Fruit fly (Drosophila melanogaster) whole organism, embryonic: ENCODE results near the gene grnd.
A peak's percentile ranks its signal among the peaks of the same experiment; 100 is the strongest.

Experiments used
- CG13775 ChIP-seq: fragments of 200-800 bp; sonication (Bioruptor generic); optimal IDR thresholded peaks from 3 replicates; lab custom pipeline; 2017; ENCODE audit warnings: missing biosample characterization, mild to moderate bottlenecking, missing genetic modification characterization
- CG14667 ChIP-seq: fragments of 200-800 bp; sonication (Bioruptor generic); IDR thresholded peaks from 2 replicates; pipeline ENCODE4 v1.3.6; 2022; ENCODE audit warnings: missing biosample characterization, missing genetic modification characterization
- CG15269 ChIP-seq: fragments of 200-800 bp; sonication (Bioruptor generic); optimal IDR thresholded peaks from 2 replicates; lab custom pipeline; 2018; ENCODE audit warnings: missing biosample characterization, mild to moderate bottlenecking, missing genetic modification characterization, moderate library complexity
- CG16813 ChIP-seq: fragments of 200-800 bp; sonication (Bioruptor generic); IDR thresholded peaks from 3 replicates; pipeline ENCODE4 v1.3.6; 2022; ENCODE audit warnings: missing biosample characterization, missing genetic modification characterization; ENCODE audit not compliant: partially characterized antibody
- CG17568 ChIP-seq: fragments of 200-800 bp; sonication (Bioruptor generic); optimal IDR thresholded peaks from 2 replicates; lab custom pipeline; 2018; ENCODE audit warnings: missing biosample characterization, mild to moderate bottlenecking, missing genetic modification characterization, moderate library complexity
- CG1832 ChIP-seq: fragments of 200-800 bp; sonication (Bioruptor generic); optimal IDR thresholded peaks from 2 replicates; lab custom pipeline; 2017; ENCODE audit warnings: missing biosample characterization, mild to moderate bottlenecking, missing genetic modification characterization, inconsistent platforms
- CG18599 ChIP-seq: fragments of 200-800 bp; sonication (Bioruptor generic); optimal IDR thresholded peaks from 3 replicates; lab custom pipeline; 2017; ENCODE audit warnings: missing biosample characterization, missing genetic modification characterization, mild to moderate bottlenecking, moderate library complexity, missing genetic modification reagents
- CG18764 ChIP-seq: fragments of 200-800 bp; sonication (Bioruptor generic); optimal IDR thresholded peaks from 3 replicates; lab custom pipeline; 2016; ENCODE audit warnings: missing biosample characterization, missing genetic modification characterization
- CG32772 ChIP-seq: fragments of 200-800 bp; sonication (Bioruptor generic); IDR thresholded peaks from 2 replicates; pipeline ENCODE4 v1.3.6; 2022; ENCODE audit warnings: missing biosample characterization, missing genetic modification characterization
- CG33213 ChIP-seq: fragments of 200-800 bp; sonication (Bioruptor generic); optimal IDR thresholded peaks from 3 replicates; lab custom pipeline; 2016; ENCODE audit warnings: missing biosample characterization, missing genetic modification characterization
- CG3995 ChIP-seq: fragments of 200-800 bp; sonication (Bioruptor generic); optimal IDR thresholded peaks from 3 replicates; lab custom pipeline; 2016; ENCODE audit warnings: missing biosample characterization, missing genetic modification characterization
- CG6683 ChIP-seq: fragments of 200-800 bp; sonication (Bioruptor generic); optimal IDR thresholded peaks from 2 replicates; lab custom pipeline; 2017; ENCODE audit warnings: missing biosample characterization, mild to moderate bottlenecking, missing genetic modification characterization, missing genetic modification reagents
- CG6791 ChIP-seq: fragments of 200-800 bp; sonication (Bioruptor generic); IDR thresholded peaks from 3 replicates; pipeline ENCODE4 v1.3.6; 2022; ENCODE audit warnings: missing biosample characterization, missing genetic modification characterization; ENCODE audit not compliant: partially characterized antibody
- CoRest ChIP-seq: fragments of 200-800 bp; sonication (Bioruptor generic); optimal IDR thresholded peaks from 3 replicates; lab custom pipeline; 2018; ENCODE audit warnings: missing biosample characterization, mild to moderate bottlenecking, missing genetic modification characterization, moderate library complexity
- Dfd ChIP-seq, 2 experiments: fragments of >200 bp; optimal IDR thresholded peaks; 2 replicates each; lab custom pipeline; 2017; ENCODE audit warnings: missing biosample characterization in 2 of 2, missing genetic modification characterization in 2 of 2
- Dip3 ChIP-seq: fragments of 200-800 bp; sonication (Bioruptor generic); optimal IDR thresholded peaks from 3 replicates; lab custom pipeline; 2016; ENCODE audit warnings: missing biosample characterization, missing genetic modification characterization
- Drgx ChIP-seq: fragments of 200-800 bp; sonication (Bioruptor generic); IDR thresholded peaks from 2 replicates; pipeline ENCODE4 v1.3.6; 2022; ENCODE audit warnings: missing biosample characterization, missing genetic modification characterization
- Ets65A ChIP-seq: fragments of 200-800 bp; sonication (Bioruptor generic); peaks from one replicate; lab custom pipeline; 2016; ENCODE audit warnings: missing biosample characterization, missing genetic modification characterization
- H2.0 ChIP-seq: fragments of 200-800 bp; sonication (Bioruptor generic); IDR thresholded peaks from 2 replicates; pipeline ENCODE4 v1.3.6; 2022; ENCODE audit warnings: missing biosample characterization, missing genetic modification characterization
- HmgD ChIP-seq: fragments of 200-800 bp; sonication (Bioruptor generic); optimal IDR thresholded peaks from 3 replicates; lab custom pipeline; 2016; ENCODE audit warnings: missing biosample characterization, missing genetic modification characterization
- MBD-R2 ChIP-seq: fragments of 200-800 bp; sonication (Bioruptor generic); IDR thresholded peaks from 2 replicates; pipeline ENCODE4 v1.3.6; 2022; ENCODE audit warnings: missing biosample characterization, missing genetic modification characterization
- NC2β ChIP-seq: fragments of 200-800 bp; sonication (Bioruptor generic); optimal IDR thresholded peaks from 2 replicates; lab custom pipeline; 2016; ENCODE audit warnings: missing biosample characterization, missing genetic modification characterization
- NFAT ChIP-seq: fragments of 200-800 bp; sonication (Bioruptor generic); IDR thresholded peaks from 2 replicates; pipeline ENCODE4 v1.3.6; 2022; ENCODE audit warnings: missing biosample characterization, missing genetic modification characterization
- Opbp ChIP-seq: fragments of 200-800 bp; sonication (Bioruptor generic); IDR thresholded peaks from 3 replicates; pipeline ENCODE4 v1.3.6; 2022; ENCODE audit warnings: missing biosample characterization, missing genetic modification characterization; ENCODE audit not compliant: partially characterized antibody
- PHDP ChIP-seq: fragments of 200-800 bp; sonication (Bioruptor generic); optimal IDR thresholded peaks from 3 replicates; lab custom pipeline; 2018; ENCODE audit warnings: missing biosample characterization, mild to moderate bottlenecking, missing genetic modification characterization, moderate library complexity
- Xbp1 ChIP-seq: fragments of 200-800 bp; sonication (Bioruptor generic); optimal IDR thresholded peaks from 3 replicates; lab custom pipeline; 2016; ENCODE audit warnings: missing biosample characterization, mild to moderate bottlenecking, missing genetic modification characterization
- bcd ChIP-seq: fragments of 200-800 bp; sonication (Bioruptor generic); optimal IDR thresholded peaks from 2 replicates; lab custom pipeline; 2017; ENCODE audit warnings: missing biosample characterization, mild to moderate bottlenecking, missing genetic modification characterization
- bsh ChIP-seq, 2 experiments: fragments of 200-800 bp; sonication (Bioruptor generic); optimal IDR thresholded peaks; 2 replicates each; lab custom pipeline; 2017 to 2018; ENCODE audit warnings: mild to moderate bottlenecking in 2 of 2, missing biosample characterization in 2 of 2, missing genetic modification characterization in 2 of 2, moderate library complexity in 1 of 2
- cas ChIP-seq: fragments of 200-800 bp; sonication (Bioruptor generic); IDR thresholded peaks from 2 replicates; pipeline ENCODE4 v1.3.6; 2022; ENCODE audit warnings: missing biosample characterization, missing genetic modification characterization
- chinmo ChIP-seq: fragments of 200-800 bp; sonication (Bioruptor generic); IDR thresholded peaks from 4 replicates; pipeline ENCODE4 v1.3.6; 2022; ENCODE audit warnings: missing biosample characterization, missing genetic modification characterization; ENCODE audit not compliant: partially characterized antibody
- crol ChIP-seq: fragments of 200-800 bp; sonication (Bioruptor generic); IDR thresholded peaks from 2 replicates; pipeline ENCODE4 v1.3.6; 2022; ENCODE audit warnings: missing biosample characterization, missing genetic modification characterization
- da ChIP-seq: fragments of 200-800 bp; sonication (Bioruptor generic); optimal IDR thresholded peaks from 2 replicates; lab custom pipeline; 2016; ENCODE audit warnings: missing biosample characterization, missing genetic modification characterization
- dpn ChIP-seq, 2 experiments: fragments of 200-800 bp; sonication (Bioruptor generic); optimal IDR thresholded peaks; 3 replicates each; lab custom pipeline; 2016; ENCODE audit warnings: missing biosample characterization in 2 of 2, missing genetic modification characterization in 2 of 2
- grau ChIP-seq: fragments of 200-800 bp; optimal IDR thresholded peaks from 3 replicates; lab custom pipeline; 2019; ENCODE audit warnings: missing biosample characterization, mild to moderate bottlenecking, missing genetic modification characterization, moderate library complexity
- gsb-n ChIP-seq: fragments of 200-800 bp; sonication (Bioruptor generic); optimal IDR thresholded peaks from 3 replicates; lab custom pipeline; 2018; ENCODE audit warnings: missing biosample characterization, mild to moderate bottlenecking, missing genetic modification characterization
- ind ChIP-seq: fragments of 200-800 bp; sonication (Bioruptor generic); optimal IDR thresholded peaks from 3 replicates; lab custom pipeline; 2016; ENCODE audit warnings: missing biosample characterization, missing genetic modification characterization
- ken ChIP-seq: fragments of 200-800 bp; sonication (Bioruptor generic); IDR thresholded peaks from 3 replicates; pipeline ENCODE4 v1.3.6; 2022; ENCODE audit warnings: missing biosample characterization, missing genetic modification characterization
- lilli ChIP-seq: fragments of 200-800 bp; sonication (Bioruptor generic); optimal IDR thresholded peaks from 3 replicates; lab custom pipeline; 2016; ENCODE audit warnings: missing biosample characterization, missing genetic modification characterization
- nerfin-1 ChIP-seq: fragments of 200-800 bp; sonication (Bioruptor generic); optimal IDR thresholded peaks from 3 replicates; lab custom pipeline; 2019; ENCODE audit warnings: missing biosample characterization, mild to moderate bottlenecking, missing genetic modification characterization, moderate library complexity
- nerfin-2 ChIP-seq: fragments of 200-800 bp; sonication (Bioruptor generic); IDR thresholded peaks from 2 replicates; pipeline ENCODE4 v1.3.6; 2022; ENCODE audit warnings: missing biosample characterization, missing genetic modification characterization; ENCODE audit not compliant: partially characterized antibody
- pnt ChIP-seq: fragments of 200-800 bp; sonication (Bioruptor generic); optimal IDR thresholded peaks from 3 replicates; lab custom pipeline; 2016; ENCODE audit warnings: missing biosample characterization, missing genetic modification characterization
- pum ChIP-seq: fragments of 200-800 bp; sonication (Bioruptor generic); optimal IDR thresholded peaks from 2 replicates; lab custom pipeline; 2016; ENCODE audit warnings: missing biosample characterization, missing genetic modification characterization
- sens ChIP-seq: fragments of 200-800 bp; sonication (Bioruptor generic); peaks from one replicate; lab custom pipeline; 2016; ENCODE audit warnings: missing biosample characterization, missing genetic modification characterization
- tll ChIP-seq, 2 experiments: fragments of 200-800 bp in 1 of 2; fragments of >200 bp in 1 of 2; sonication (Bioruptor generic) in 1 of 2; optimal IDR thresholded peaks; 2 replicates each; lab custom pipeline; 2017 to 2019; ENCODE audit warnings: missing biosample characterization in 2 of 2, missing genetic modification characterization in 2 of 2, mild to moderate bottlenecking in 1 of 2, moderate library complexity in 1 of 2
- tna ChIP-seq: fragments of 200-800 bp; sonication (Bioruptor generic); IDR thresholded peaks from 2 replicates; pipeline ENCODE4 v1.3.6; 2022; ENCODE audit warnings: missing biosample characterization, missing genetic modification characterization; ENCODE audit not compliant: partially characterized antibody
- unpg ChIP-seq: fragments of 200-800 bp; sonication (Bioruptor generic); optimal IDR thresholded peaks from 3 replicates; lab custom pipeline; 2018; ENCODE audit warnings: missing biosample characterization, mild to moderate bottlenecking, missing genetic modification characterization, moderate library complexity

Gene grnd

DNA sequence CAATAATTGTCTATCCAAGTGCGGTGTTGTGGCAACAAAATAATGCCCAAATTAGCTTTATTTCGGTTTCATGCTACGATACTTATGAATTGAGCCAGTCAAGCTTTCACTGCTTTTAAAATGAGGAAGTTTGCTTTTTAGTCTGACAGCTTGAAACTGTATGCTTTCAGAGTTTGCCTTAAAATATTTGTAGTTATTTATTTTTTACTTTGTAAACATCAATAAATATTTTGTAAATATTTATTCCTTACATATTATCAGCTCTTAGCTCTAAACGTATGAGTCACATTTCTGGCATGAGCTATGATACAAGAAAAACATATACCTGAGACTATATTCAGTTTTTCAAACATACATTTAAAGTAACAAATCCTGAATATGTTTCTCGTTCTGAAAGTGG, 4.2 kb upstream of the grnd start (continued):
- no peak for TF ChIP-seq CG16813
- TF ChIP-seq nerfin-1 (tag; lab: Kevin White, UChicago): no peak
- TF ChIP-seq CoRest (tag; lab: Kevin White, UChicago): peak; percentile 6
- no peak for TF ChIP-seq cas (GFP tag; lab: Robert Waterston, UW)
- TF ChIP-seq CG17568: peak; percentile 0
- TF ChIP-seq PHDP (tag; lab: Kevin White, UChicago): peak; percentile 57
- TF ChIP-seq tna (GFP tag; lab: Robert Waterston, UW): no peak
- TF ChIP-seq unpg (GFP tag; lab: Kevin White, UChicago): peak; percentile 43
- TF ChIP-seq CG3995 (GFP tag; lab: Kevin White, UChicago): no peak
- TF ChIP-seq CG18599 (GFP tag; lab: Kevin White, UChicago): peak; percentile 38
- TF ChIP-seq CG6683 (GFP tag; lab: Kevin White, UChicago): peak; percentile 9
- TF ChIP-seq CG15269 (tag; lab: Kevin White, UChicago): peak; percentile 19
- no peak for TF ChIP-seq CG6791 (GFP tag; lab: Robert Waterston, UW)
- no peak for TF ChIP-seq gsb-n (tag; lab: Kevin White, UChicago)
- TF ChIP-seq NFAT (GFP tag; lab: Robert Waterston, UW): no peak
- TF ChIP-seq MBD-R2: no peak
- no peak for TF ChIP-seq da (GFP tag; lab: Kevin White, UChicago)
- TF ChIP-seq bcd (GFP tag; lab: Kevin White, UChicago): no peak

DNA sequence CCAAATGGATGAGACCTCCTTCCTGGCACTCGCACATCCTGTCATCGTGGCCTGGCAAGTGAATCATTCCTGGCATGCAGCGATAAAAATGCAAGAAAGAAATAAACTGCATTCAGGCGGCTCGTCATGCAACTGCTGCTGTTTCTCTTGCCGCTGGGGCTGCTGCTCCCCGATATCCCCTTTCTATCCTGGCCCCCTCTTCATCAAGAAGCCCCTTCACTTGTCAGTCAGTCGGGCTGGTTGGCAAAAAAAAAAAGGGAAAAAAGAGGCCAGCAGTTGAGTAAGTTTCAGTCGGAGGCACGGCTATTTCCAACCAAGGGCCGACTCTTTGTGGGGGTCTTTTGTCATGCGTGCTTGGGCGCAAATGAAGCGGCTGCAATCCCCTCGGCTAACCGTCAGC, 3.5 kb upstream of the grnd start:
- TF ChIP-seq CG33213 (GFP tag; lab: Kevin White, UChicago) (no peak), grau (tag; lab: Kevin White, UChicago) (no peak), CG1832 (GFP tag; lab: Kevin White, UChicago) (no peak), dpn (GFP tag; optimal IDR thresholded peaks at IDR 0.05; lab: Kevin White, UChicago) (no peak), NFAT (GFP tag; lab: Robert Waterston, UW) (no peak), Opbp (GFP tag; lab: Robert Waterston, UW) (no peak), nerfin-2 (GFP tag; lab: Robert Waterston, UW) (no peak), CG13775 (GFP tag; lab: Kevin White, UChicago) (no peak), ind (GFP tag; lab: Kevin White, UChicago) (no peak), CG14667 (no peak), ken (GFP tag; lab: Robert Waterston, UW) (no peak), HmgD (no peak), Ets65A (GFP tag; lab: Kevin White, UChicago) (peak; percentile 61), pnt (GFP tag; lab: Kevin White, UChicago) (no peak), Xbp1 (GFP tag; lab: Kevin White, UChicago) (no peak), tll (GFP tag; optimal IDR thresholded peaks at IDR 0.05; lab: Kevin White, UChicago) (no peak), Dfd (GFP tag; optimal IDR thresholded peaks at IDR 0.05; lab: Kevin White, UChicago) (no peak), pum (GFP tag; lab: Kevin White, UChicago) (no peak), sens (GFP tag; lab: Kevin White, UChicago) (peak; percentile 4), bsh (GFP tag; optimal IDR thresholded peaks at IDR 0.05; lab: Kevin White, UChicago) (no peak), NC2β (no peak), Drgx (GFP tag; lab: Robert Waterston, UW) (no peak), Dip3 (no peak), lilli (no peak), chinmo (0 out of 4 replicates have a peak, but pooled peaks have one; percentile 12), crol (peak; percentile 22; the same call in 1 of the 2 replicates), CG18764 (GFP tag; lab: Kevin White, UChicago) (no peak), CG32772 (no peak), H2.0 (GFP tag; lab: Robert Waterston, UW) (no peak)
